Worm (Caenorhabditis elegans) whole organism, L1 larva: ENCODE measurements around the gene ttbk-6.

Source experiments
- fkh-4 ChIP-seq: sonication (generic microtip); optimal IDR thresholded peaks from 2 replicates; lab custom pipeline; 2016; ENCODE audit warnings: missing compliant biosample characterization, missing genetic modification characterization, borderline replicate concordance
- fos-1 ChIP-seq: fragments of 150-350 bp; optimal IDR thresholded peaks from 2 replicates; lab custom pipeline; 2014; ENCODE audit warnings: missing biosample characterization, missing genetic modification characterization
- lin-15B ChIP-seq: fragments of 150-350 bp; sonication (generic microtip); optimal IDR thresholded peaks from 3 replicates; lab custom pipeline; 2014; ENCODE audit warnings: missing biosample characterization, missing genetic modification characterization
- ztf-11 ChIP-seq, 2 experiments: sonication (generic microtip); optimal IDR thresholded peaks; 2 replicates each; lab custom pipeline; 2016 to 2017; ENCODE audit warnings: missing genetic modification characterization in 2 of 2, missing biosample characterization in 1 of 2, missing compliant biosample characterization in 1 of 2

DNA sequence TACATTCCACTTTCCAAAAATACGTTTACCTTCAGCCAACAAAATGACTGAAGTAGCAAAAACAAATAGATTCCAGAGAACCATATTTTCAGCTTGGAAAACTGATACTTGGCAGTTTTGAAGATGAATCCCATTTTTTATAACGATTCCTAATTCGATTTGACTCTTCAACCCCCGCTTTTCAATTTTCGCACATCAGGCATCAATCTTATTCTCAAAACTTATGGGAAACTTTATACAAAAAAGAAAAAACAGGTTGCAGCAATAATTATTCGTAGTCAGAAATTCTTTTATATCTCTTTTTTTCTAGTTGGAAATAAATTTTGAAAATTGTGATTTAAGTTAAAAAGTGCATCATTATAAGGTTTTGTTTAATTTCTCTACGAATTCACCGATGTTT, 12.7 kb upstream of the ttbk-6 start, which contains the start of gene C45G9.10:
- TF ChIP-seq ztf-11 (tag; optimal IDR thresholded peaks at IDR 0.05; lab: Kevin White, UChicago) = no peak
- TF ChIP-seq fos-1 (tag; lab: Kevin White, UChicago) = no peak
- no peak for TF ChIP-seq fkh-4
- TF ChIP-seq lin-15B (tag; lab: Kevin White, UChicago) = no peak
